Worm (Caenorhabditis elegans): ENCODE data around the gene mig-5.

mig-5 gene

DNA sequence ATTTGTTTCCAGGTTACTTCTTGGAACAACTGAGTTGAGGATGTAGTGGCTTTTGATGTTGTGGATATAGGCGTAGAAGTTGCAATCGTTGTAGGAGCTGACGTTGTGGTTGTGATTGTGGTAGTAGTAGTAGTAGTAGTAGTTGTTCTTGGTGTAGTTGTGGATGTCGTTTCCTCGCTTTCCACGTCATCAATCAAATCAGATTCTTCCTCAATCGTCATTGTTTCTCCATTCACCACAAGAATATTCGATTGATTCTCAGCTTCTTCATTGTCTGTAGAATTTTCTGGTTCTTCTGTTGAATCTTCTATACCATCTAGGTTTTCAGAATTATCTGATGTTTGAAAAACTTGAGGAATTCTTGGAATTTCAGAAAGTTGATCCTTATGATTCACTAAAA is 6.2 kb downstream of the mig-5 start:
- no peak for TF ChIP-seq snpc-4 (tag; optimal IDR thresholded peaks at IDR 0.05)
- TF ChIP-seq flh-1 (GFP tag; optimal IDR thresholded peaks at IDR 0.05): no peak
- no peak for TF ChIP-seq unc-39 (tag; optimal IDR thresholded peaks at IDR 0.05)
- TF ChIP-seq zip-8 (tag; optimal IDR thresholded peaks at IDR 0.05): no peak
- no peak for TF ChIP-seq nhr-2 (tag; optimal IDR thresholded peaks at IDR 0.05)
- TF ChIP-seq ceh-43 (GFP tag; optimal IDR thresholded peaks at IDR 0.05): no peak
- no peak for TF ChIP-seq sptf-1 (tag; optimal IDR thresholded peaks at IDR 0.05)
- TF ChIP-seq ztf-11 (tag; optimal IDR thresholded peaks at IDR 0.05): no peak
- TF ChIP-seq lin-13 (tag; optimal IDR thresholded peaks at IDR 0.05): no peak
- no peak for TF ChIP-seq hlh-1 (tag; optimal IDR thresholded peaks at IDR 0.05)
- no peak for TF ChIP-seq mls-2 (tag; optimal IDR thresholded peaks at IDR 0.05)
- no peak for TF ChIP-seq nhr-28 (tag; optimal IDR thresholded peaks at IDR 0.05)
- no peak for TF ChIP-seq pha-4 (tag; optimal IDR thresholded peaks at IDR 0.05)
- no peak for TF ChIP-seq mab-5 (tag; optimal IDR thresholded peaks at IDR 0.05)
- no peak for TF ChIP-seq blmp-1 (tag; optimal IDR thresholded peaks at IDR 0.05)
- no peak for TF ChIP-seq ceh-39 (tag; optimal IDR thresholded peaks at IDR 0.05)
- TF ChIP-seq tbx-8 (GFP tag; optimal IDR thresholded peaks at IDR 0.05): no peak
- no peak for TF ChIP-seq bed-3 (GFP tag; optimal IDR thresholded peaks at IDR 0.05)

DNA sequence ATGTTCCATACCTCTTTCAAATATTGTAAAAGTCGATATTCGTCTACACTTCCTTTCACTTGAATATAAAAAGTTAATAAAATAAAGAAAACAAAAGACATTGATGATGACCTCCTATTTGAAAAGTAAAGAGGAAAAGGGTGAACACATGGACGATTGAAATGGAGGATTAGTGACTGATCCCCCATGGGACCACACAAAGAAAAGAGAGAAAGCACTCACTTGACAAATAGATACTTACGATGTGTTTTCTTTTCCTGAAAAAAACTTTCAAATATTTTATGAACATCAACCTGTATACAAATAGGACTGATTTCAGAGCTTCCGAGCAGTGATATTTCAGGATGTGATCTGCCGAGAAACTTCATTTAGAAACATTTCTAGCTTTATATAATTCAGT is 7.7 kb downstream of the mig-5 start, which contains the start of gene acr-14:
acr-14 (minus strand) TSS at position 101 of the 400 bp plus-strand sequence.
- TF ChIP-seq hlh-1 (tag; optimal IDR thresholded peaks at IDR 0.05): no peak
- no peak for TF ChIP-seq mep-1 (tag; optimal IDR thresholded peaks at IDR 0.05)
- TF ChIP-seq flh-1 (GFP tag; optimal IDR thresholded peaks at IDR 0.05): no peak
- no peak for TF ChIP-seq M03D4.4 (tag; optimal IDR thresholded peaks at IDR 0.05)
- no peak for TF ChIP-seq lin-32 (GFP tag; optimal IDR thresholded peaks at IDR 0.05)
- TF ChIP-seq unc-39 (tag; optimal IDR thresholded peaks at IDR 0.05): no peak

DNA sequence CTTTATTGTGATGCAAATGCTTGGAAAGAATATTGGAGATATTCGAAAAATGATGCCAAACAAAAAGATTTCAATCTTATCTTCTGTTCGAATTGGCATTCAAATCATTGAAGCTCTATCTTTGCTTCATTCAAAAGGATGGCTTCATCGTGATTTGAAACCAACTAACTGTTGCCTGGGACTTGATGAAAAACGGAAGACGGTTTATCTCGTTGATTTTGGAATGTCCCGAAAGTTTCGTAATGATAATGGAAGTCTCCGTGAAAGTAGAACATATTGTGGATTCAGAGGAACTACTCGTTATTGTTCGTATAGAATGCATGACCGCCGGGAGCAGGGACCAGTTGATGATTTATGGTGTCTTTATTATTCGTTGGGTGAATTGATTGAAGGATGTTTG is 10.7 kb downstream of the mig-5 start:
- TF ChIP-seq blmp-1 (tag; optimal IDR thresholded peaks at IDR 0.05) (no peak), sem-2 (GFP tag; optimal IDR thresholded peaks at IDR 0.05) (no peak), flh-1 (GFP tag; optimal IDR thresholded peaks at IDR 0.05) (no peak), M03D4.4 (tag; optimal IDR thresholded peaks at IDR 0.05) (no peak), nhr-237 (tag; optimal IDR thresholded peaks at IDR 0.05) (no peak), pha-4 (tag; optimal IDR thresholded peaks at IDR 0.05) (no peak)

DNA sequence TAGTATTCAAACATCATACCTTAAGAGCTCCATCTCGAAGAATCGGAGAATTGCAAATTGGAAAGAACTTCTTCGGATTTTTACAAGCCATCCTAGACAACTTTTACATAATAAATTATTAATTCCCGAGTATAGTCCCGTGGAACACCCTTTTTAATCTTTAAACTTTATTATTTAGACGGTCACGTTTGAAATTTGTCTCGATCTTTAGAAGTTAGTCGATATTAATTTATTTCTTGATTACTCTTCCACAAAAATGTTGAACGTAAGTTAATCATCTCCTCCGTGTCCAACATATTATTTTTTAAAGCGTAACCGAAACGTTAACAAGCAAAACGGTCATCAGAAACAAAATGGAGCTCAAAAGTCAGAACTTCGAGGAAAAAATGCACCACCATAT is 11.4 kb downstream of the mig-5 start, which contains the start of the genes decr-1.3 and T05C12.1:
decr-1.3 (minus strand) TSS at position 101 of the 400 bp plus-strand sequence.
T05C12.1 (plus strand) TSS at position 232 of the 400 bp plus-strand sequence.
- no peak for TF ChIP-seq M03D4.4 (tag; optimal IDR thresholded peaks at IDR 0.05)
- no peak for TF ChIP-seq hlh-1 (tag; optimal IDR thresholded peaks at IDR 0.05)
- TF ChIP-seq nhr-237 (tag; optimal IDR thresholded peaks at IDR 0.05): no peak
- no peak for TF ChIP-seq nhr-28 (tag; optimal IDR thresholded peaks at IDR 0.05)
- TF ChIP-seq mab-5 (tag; optimal IDR thresholded peaks at IDR 0.05): no peak
- TF ChIP-seq sem-2 (GFP tag; optimal IDR thresholded peaks at IDR 0.05): no peak
- TF ChIP-seq ztf-11 (tag; optimal IDR thresholded peaks at IDR 0.05): no peak
- TF ChIP-seq ham-2 (GFP tag; optimal IDR thresholded peaks at IDR 0.05): no peak
- TF ChIP-seq drap-1 (GFP tag; optimal IDR thresholded peaks at IDR 0.05): no peak
- no peak for TF ChIP-seq unc-120 (tag; optimal IDR thresholded peaks at IDR 0.05; ENCODE audit: poor library complexity, severe bottlenecking)
- no peak for TF ChIP-seq mep-1 (tag; optimal IDR thresholded peaks at IDR 0.05)
- TF ChIP-seq ceh-43 (GFP tag; optimal IDR thresholded peaks at IDR 0.05): no peak

DNA sequence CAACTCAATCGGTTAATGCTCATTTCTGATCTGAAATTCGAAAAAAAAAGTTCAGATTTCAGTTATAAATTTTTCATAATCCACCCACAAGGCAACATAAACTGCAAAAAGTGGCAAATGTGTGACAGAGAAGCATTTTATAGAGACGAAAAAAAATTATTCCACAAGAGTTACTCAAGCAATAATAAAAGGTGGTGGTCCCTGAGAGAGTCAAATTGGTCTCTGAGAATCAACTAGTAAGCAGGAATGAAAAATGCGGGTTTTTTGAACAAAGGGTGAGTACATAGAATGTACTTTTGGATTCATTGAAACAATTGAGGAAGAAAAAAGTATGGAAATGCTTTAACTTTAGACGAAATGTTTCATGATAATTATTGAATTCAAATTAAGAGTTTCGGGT is 14.4 kb downstream of the mig-5 start, which contains the start of gene T05C12.11:
T05C12.11 (minus strand) TSS at position 101 of the 400 bp plus-strand sequence.
- TF ChIP-seq nhr-12 (tag; optimal IDR thresholded peaks at IDR 0.05) (no peak), ces-1 (GFP tag; optimal IDR thresholded peaks at IDR 0.05) (no peak), unc-62 (GFP tag; optimal IDR thresholded peaks at IDR 0.05) (no peak), ceh-43 (GFP tag; optimal IDR thresholded peaks at IDR 0.05) (no peak), sptf-1 (tag; optimal IDR thresholded peaks at IDR 0.05) (no peak), ham-2 (GFP tag; optimal IDR thresholded peaks at IDR 0.05) (no peak), mls-2 (tag; optimal IDR thresholded peaks at IDR 0.05) (no peak), drap-1 (GFP tag; optimal IDR thresholded peaks at IDR 0.05) (no peak), ceh-83 (GFP tag; optimal IDR thresholded peaks at IDR 0.05) (no peak), pha-4 (tag; optimal IDR thresholded peaks at IDR 0.05) (no peak), tbx-8 (GFP tag; optimal IDR thresholded peaks at IDR 0.05) (no peak)

DNA sequence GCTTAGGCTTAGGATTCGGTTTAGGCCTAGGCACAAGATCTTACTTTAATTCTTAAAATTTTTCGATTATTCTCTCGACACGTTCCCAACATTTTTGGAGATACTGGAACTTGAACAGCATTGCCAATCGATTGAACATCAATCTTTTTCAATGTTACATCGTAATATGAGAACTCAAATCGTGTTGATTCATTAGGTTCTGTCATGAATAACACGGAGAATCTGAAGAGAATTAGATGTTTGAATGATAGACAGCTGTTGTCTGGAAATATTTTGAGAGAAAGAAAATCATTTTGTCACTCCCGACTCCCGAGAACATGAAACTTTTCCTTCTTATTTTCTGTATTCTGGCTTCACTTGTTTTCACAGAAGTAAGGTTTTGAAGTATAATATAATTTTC is 15.5 kb downstream of the mig-5 start, which contains the start of gene T05C12.15:
T05C12.15 (plus strand) TSS at position 301 of the 400 bp plus-strand sequence.
- TF ChIP-seq lsy-2 (tag; optimal IDR thresholded peaks at IDR 0.05) (no peak), zip-8 (tag; optimal IDR thresholded peaks at IDR 0.05) (no peak), nhr-28 (tag; optimal IDR thresholded peaks at IDR 0.05) (no peak), snpc-4 (tag; optimal IDR thresholded peaks at IDR 0.05) (no peak), ces-1 (GFP tag; optimal IDR thresholded peaks at IDR 0.05) (no peak), mls-2 (tag; optimal IDR thresholded peaks at IDR 0.05) (no peak), nhr-76 (tag; optimal IDR thresholded peaks at IDR 0.05) (no peak), bed-3 (GFP tag; optimal IDR thresholded peaks at IDR 0.05) (no peak), unc-62 (GFP tag; optimal IDR thresholded peaks at IDR 0.05) (no peak), tbx-8 (GFP tag; optimal IDR thresholded peaks at IDR 0.05) (no peak), unc-120 (tag; optimal IDR thresholded peaks at IDR 0.05; ENCODE audit: poor library complexity, severe bottlenecking) (no peak), sptf-1 (tag; optimal IDR thresholded peaks at IDR 0.05) (no peak), nhr-12 (tag; optimal IDR thresholded peaks at IDR 0.05) (no peak), nhr-2 (tag; optimal IDR thresholded peaks at IDR 0.05) (no peak), flh-1 (GFP tag; optimal IDR thresholded peaks at IDR 0.05) (no peak), unc-39 (tag; optimal IDR thresholded peaks at IDR 0.05) (no peak), lin-32 (GFP tag; optimal IDR thresholded peaks at IDR 0.05) (no peak), elt-1 (tag; optimal IDR thresholded peaks at IDR 0.05; ENCODE audit: borderline replicate concordance, insufficient read depth) (no peak), ceh-43 (GFP tag; optimal IDR thresholded peaks at IDR 0.05) (no peak), M03D4.4 (tag; optimal IDR thresholded peaks at IDR 0.05) (no peak)

Measured in whole organism, mixed stage, embryonic.